Worm (Caenorhabditis elegans) whole organism, late embryonic: ENCODE results near the gene ifet-1.

ENCODE experiments used
- ama-1 ChIP-seq: fragments of 150-350 bp; optimal IDR thresholded peaks from 2 replicates; lab custom pipeline; 2014
- ceh-48 ChIP-seq: sonication (generic microtip); optimal IDR thresholded peaks from 2 replicates; lab custom pipeline; 2016; ENCODE audit warnings: missing genetic modification characterization, inconsistent platforms, missing compliant biosample characterization
- lin-11 ChIP-seq: fragments of 200-800 bp; sonication (Bioruptor generic); optimal IDR thresholded peaks from 2 replicates; lab custom pipeline; 2018; ENCODE audit warnings: mild to moderate bottlenecking, missing genetic modification characterization, missing compliant biosample characterization
- pros-1 ChIP-seq: fragments of 150-350 bp; optimal IDR thresholded peaks from 2 replicates; lab custom pipeline; 2014; ENCODE audit warnings: missing biosample characterization, missing genetic modification reagents, missing genetic modification characterization
- rnt-1 ChIP-seq: sonication (generic microtip); optimal IDR thresholded peaks from 2 replicates; lab custom pipeline; 2016; ENCODE audit warnings: missing genetic modification characterization, missing compliant biosample characterization
- unc-42 ChIP-seq: sonication (generic microtip); optimal IDR thresholded peaks from 2 replicates; lab custom pipeline; 2016; ENCODE audit warnings: missing genotype, missing genetic modification characterization, missing compliant biosample characterization
- unc-86 ChIP-seq: sonication (generic microtip); optimal IDR thresholded peaks from 2 replicates; lab custom pipeline; 2016; ENCODE audit warnings: missing genetic modification characterization, missing compliant biosample characterization

DNA sequence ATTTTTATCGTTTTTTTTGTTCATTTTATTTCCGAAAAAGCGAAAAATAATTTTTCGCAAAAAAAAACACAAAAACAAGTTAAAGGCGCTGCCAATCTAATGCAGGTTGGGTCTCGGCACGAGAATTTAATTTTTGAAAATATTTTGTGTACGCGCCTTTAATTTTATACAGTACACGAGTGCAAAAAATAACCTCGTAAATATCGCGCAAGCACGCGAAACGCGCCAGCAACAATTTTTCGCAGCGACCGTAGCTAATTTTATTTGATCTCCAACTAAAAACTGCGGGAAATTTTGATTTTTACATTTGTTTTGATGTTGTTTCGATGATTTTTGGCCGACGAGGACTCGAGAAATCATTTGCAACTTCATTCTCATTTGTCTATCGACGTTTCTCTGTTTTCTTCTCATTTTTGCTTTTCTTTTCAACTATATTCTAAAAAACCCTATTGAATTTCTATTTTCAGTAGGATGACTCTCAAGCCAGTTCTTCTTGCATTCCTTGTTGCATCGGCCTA, 14.0 kb upstream of the ifet-1 start, which contains the start of gene cpg-1:
- TF ChIP-seq unc-86 (tag; lab: Kevin White, UChicago), result no peak
- TF ChIP-seq pros-1 (tag; lab: Kevin White, UChicago), result no peak
- no peak for TF ChIP-seq lin-11 (tag; lab: Kevin White, UChicago)
- no peak for TF ChIP-seq rnt-1
- TF ChIP-seq ama-1, result no peak
- no peak for TF ChIP-seq unc-42 (tag; lab: Kevin White, UChicago)
- no peak for TF ChIP-seq ceh-48 (tag; lab: Kevin White, UChicago)
